Fruit fly (Drosophila melanogaster) whole organism, adult: ENCODE measurements around the gene X11Lbeta.

Source experiments
- CG14711 ChIP-seq: fragments of 200-800 bp; sonication (Bioruptor generic); optimal IDR thresholded peaks from 2 replicates; lab custom pipeline; 2018; ENCODE audit warnings: missing biosample characterization, mild to moderate bottlenecking, missing genetic modification characterization, moderate library complexity
- Hr96 ChIP-seq: fragments of 200-800 bp; sonication (Bioruptor generic); optimal IDR thresholded peaks from 2 replicates; lab custom pipeline; 2016; ENCODE audit warnings: missing biosample characterization, missing genetic modification characterization
- cic ChIP-seq: fragments of 200-800 bp; sonication (Bioruptor generic); optimal IDR thresholded peaks from 2 replicates; lab custom pipeline; 2017; ENCODE audit warnings: missing biosample characterization, mild to moderate bottlenecking, missing genetic modification characterization, moderate library complexity
- cnc ChIP-seq, 2 experiments: fragments of >200 bp; optimal IDR thresholded peaks; 2 replicates each; lab custom pipeline; 2017
- tj ChIP-seq: fragments of 200-800 bp; sonication (Bioruptor generic); optimal IDR thresholded peaks from 3 replicates; lab custom pipeline; 2017; ENCODE audit warnings: missing biosample characterization, mild to moderate bottlenecking, missing genetic modification characterization, moderate library complexity
- toe ChIP-seq: fragments of 200-800 bp; sonication (Bioruptor generic); optimal IDR thresholded peaks from 2 replicates; lab custom pipeline; 2016; ENCODE audit warnings: missing biosample characterization, missing genetic modification characterization

DNA sequence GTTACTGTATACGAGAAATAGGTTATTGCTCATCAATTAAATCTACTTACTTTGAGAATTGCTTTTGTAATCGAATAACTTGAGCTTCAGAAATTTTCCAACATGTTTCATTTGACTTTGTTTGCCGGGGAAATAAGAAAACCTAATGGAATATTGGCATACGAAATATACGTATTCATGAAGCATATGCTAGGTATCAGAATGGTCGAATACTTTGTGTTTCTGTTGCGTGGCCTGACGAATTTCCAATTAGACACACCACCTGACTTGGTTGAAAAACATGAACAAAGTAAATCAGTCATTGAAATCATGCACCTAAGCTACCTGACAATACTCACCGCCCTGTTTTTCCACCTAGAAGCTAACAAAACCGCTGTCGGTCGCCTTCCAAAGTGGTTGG lies 29.8 kb downstream of the X11Lbeta start, which contains the start of gene CG2111:
- TF ChIP-seq CG14711, result no peak
- no peak for TF ChIP-seq cic (GFP tag; lab: Kevin White, UChicago)
- TF ChIP-seq toe (GFP tag; lab: Kevin White, UChicago), result no peak
- TF ChIP-seq Hr96 (GFP tag; lab: Kevin White, UChicago), result no peak
- no peak for TF ChIP-seq cnc (optimal IDR thresholded peaks at IDR 0.05; lab: Kevin White, UChicago)
- TF ChIP-seq tj, result no peak
